Worm (Caenorhabditis elegans): ENCODE measurements around the gene elt-2.

- TF ChIP-seq lin-11 (tag; optimal IDR thresholded peaks at IDR 0.05) (no peak), unc-55 (GFP tag; optimal IDR thresholded peaks at IDR 0.05) (no peak), nhr-25 (tag; optimal IDR thresholded peaks at IDR 0.05) (no peak), unc-62 (GFP tag; optimal IDR thresholded peaks at IDR 0.05) (no peak), ceh-82 (tag; optimal IDR thresholded peaks at IDR 0.05) (no peak), dmd-4 (tag; optimal IDR thresholded peaks at IDR 0.05) (no peak), ama-1 (optimal IDR thresholded peaks at IDR 0.05) (no peak)
Measured at ce11 chrX:10482272-10482671, 1.2 kb downstream of the elt-2 start.

All from whole organism, L2 larva.